Worm (Caenorhabditis elegans): ENCODE results near the gene gtf-2H4.

- TF ChIP-seq mab-5 (tag; optimal IDR thresholded peaks at IDR 0.05) = peak; percentile 87
- TF ChIP-seq zag-1 (tag; optimal IDR thresholded peaks at IDR 0.05) = peak; percentile 53
- TF ChIP-seq unc-55 (GFP tag; optimal IDR thresholded peaks at IDR 0.05) = peak; percentile 96
- TF ChIP-seq Y55F3AM.14 (GFP tag; optimal IDR thresholded peaks at IDR 0.05) = peak; percentile 24
- no peak for TF ChIP-seq lin-39 (tag; optimal IDR thresholded peaks at IDR 0.05)
- TF ChIP-seq ztf-4 (tag; optimal IDR thresholded peaks at IDR 0.05) = peak; percentile 80
- TF ChIP-seq fos-1 (tag; optimal IDR thresholded peaks at IDR 0.05) = peak; percentile 64
- no peak for TF ChIP-seq elt-1 (tag; optimal IDR thresholded peaks at IDR 0.05)
- peak; percentile 51 for TF ChIP-seq blmp-1 (tag; optimal IDR thresholded peaks at IDR 0.05; ENCODE audit: insufficient read depth)
- peak; percentile 83 for TF ChIP-seq snpc-4 (tag; optimal IDR thresholded peaks at IDR 0.05)
- TF ChIP-seq nhr-12 (tag; optimal IDR thresholded peaks at IDR 0.05) = peak; percentile 43
Measured at ce11 chrIV:15472387-15472859, 19.4 kb upstream of the gtf-2H4 start, which contains the start of gene Y73F8A.27.
